Worm (Caenorhabditis elegans) whole organism, midembryonic: ENCODE results near the gene nac-3.

Experiments used
- ref-1 ChIP-seq: fragments of 200-800 bp; sonication (Bioruptor generic); conservative IDR thresholded peaks from 2 replicates; pipeline ENCODE4 v1.3.6; 2022; ENCODE audit warnings: missing genetic modification reagents, missing genetic modification characterization, missing compliant biosample characterization
- ztf-23 ChIP-seq: fragments of 200-800 bp; sonication (Bioruptor generic); IDR thresholded peaks from 2 replicates; pipeline ENCODE4 v1.3.6; 2022; ENCODE audit warnings: missing genetic modification reagents, missing genetic modification characterization, missing compliant biosample characterization

- TF ChIP-seq ref-1 (GFP tag; lab: Robert Waterston, UW) (no peak), ztf-23 (GFP tag; lab: Robert Waterston, UW) (no peak)
Observed at ce11 chrIII:10194569-10194968, 42.0 kb downstream of the nac-3 start.
